Fruit fly (Drosophila melanogaster): ENCODE results near the gene Meltrin.

Gene Meltrin

DNA sequence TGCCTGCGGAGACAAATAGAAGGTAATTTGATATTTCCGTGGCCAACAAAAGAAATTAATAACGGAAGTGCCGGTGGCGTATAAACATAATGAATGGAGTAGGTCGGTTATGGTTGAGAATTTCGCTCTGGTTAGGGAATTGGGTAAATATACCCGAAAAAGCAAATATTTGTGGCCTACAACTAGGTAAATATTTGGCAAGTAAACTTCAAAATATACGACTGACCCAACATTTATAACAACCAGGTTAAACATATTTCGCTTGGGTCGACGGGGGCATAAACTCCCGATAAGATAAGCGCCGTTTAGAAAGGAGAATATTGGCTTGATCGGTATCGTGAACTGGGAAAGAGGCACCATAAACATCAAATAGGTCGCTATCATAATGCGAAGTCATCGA is 26.3 kb downstream of the Meltrin start (continued):
- TF ChIP-seq gsb (GFP tag; IDR thresholded peaks at IDR 0.05), result no peak
- no peak for TF ChIP-seq Ravus (GFP tag; IDR thresholded peaks at IDR 0.05)
- no peak for TF ChIP-seq aop (GFP tag; IDR thresholded peaks at IDR 0.05)
- no peak for TF ChIP-seq row (GFP tag; IDR thresholded peaks at IDR 0.05)
- peak; percentile 27 for TF ChIP-seq CG1529 (GFP tag; optimal IDR thresholded peaks at IDR 0.05)
- no peak for TF ChIP-seq HmgD (GFP tag; optimal IDR thresholded peaks at IDR 0.05)
- TF ChIP-seq Gug (GFP tag; IDR thresholded peaks at IDR 0.05), result no peak
- TF ChIP-seq CG3407 (GFP tag; optimal IDR thresholded peaks at IDR 0.05), result peak; percentile 64
- no peak for TF ChIP-seq CG34224 (GFP tag; IDR thresholded peaks at IDR 0.05; ENCODE audit: partially characterized antibody)
- TF ChIP-seq CG9817 (tag; optimal IDR thresholded peaks at IDR 0.05), result no peak
- TF ChIP-seq toy (GFP tag; IDR thresholded peaks at IDR 0.05), result no peak
- no peak for TF ChIP-seq hb (GFP tag; IDR thresholded peaks at IDR 0.05; ENCODE audit: partially characterized antibody)
- TF ChIP-seq E2f2 (GFP tag; IDR thresholded peaks at IDR 0.05), result 0 out of 2 replicates have a peak, but pooled peaks have one; percentile 17
- no peak for TF ChIP-seq B-H1 (GFP tag; IDR thresholded peaks at IDR 0.05)
- no peak for TF ChIP-seq CG11723 (GFP tag; optimal IDR thresholded peaks at IDR 0.05)
- peak in 1 of 2 experiments; percentile 78 for TF ChIP-seq tll (GFP tag; optimal IDR thresholded peaks at IDR 0.05)
- peak in 1 of 2 experiments; percentile 12 for TF ChIP-seq Eip74EF (GFP tag; optimal IDR thresholded peaks at IDR 0.05)
- peak; percentile 24 for TF ChIP-seq pfk (GFP tag; optimal IDR thresholded peaks at IDR 0.05)
- no peak for TF ChIP-seq CG16779 (GFP tag; IDR thresholded peaks at IDR 0.05)
- TF ChIP-seq CG17829 (tag; optimal IDR thresholded peaks at IDR 0.05), result peak; percentile 63
- TF ChIP-seq gcm (GFP tag; optimal IDR thresholded peaks at IDR 0.05), result peak; percentile 75
- TF ChIP-seq Lim3 (GFP tag; IDR thresholded peaks at IDR 0.05), result no peak
- no peak for TF ChIP-seq Dll (GFP tag; IDR thresholded peaks at IDR 0.05; ENCODE audit: partially characterized antibody)
- TF ChIP-seq CG6765 (GFP tag; optimal IDR thresholded peaks at IDR 0.05), result no peak
- no peak for TF ChIP-seq Dref (GFP tag; IDR thresholded peaks at IDR 0.05)
- TF ChIP-seq Hr39 (optimal IDR thresholded peaks at IDR 0.05), result no peak
- TF ChIP-seq klu (GFP tag; IDR thresholded peaks at IDR 0.05), result no peak
- no peak for TF ChIP-seq knrl (GFP tag; IDR thresholded peaks at IDR 0.05; ENCODE audit: partially characterized antibody)
- 0 out of 3 replicates have a peak, but pooled peaks have one; percentile 13 for TF ChIP-seq gce (GFP tag; IDR thresholded peaks at IDR 0.05)
- no peak for TF ChIP-seq CG14860 (GFP tag; IDR thresholded peaks at IDR 0.05; ENCODE audit: partially characterized antibody)
- TF ChIP-seq Mrtf (GFP tag; IDR thresholded peaks at IDR 0.05), result no peak
- TF ChIP-seq CG17186 (GFP tag; optimal IDR thresholded peaks at IDR 0.05), result no peak
- no peak for TF ChIP-seq Dbx (GFP tag; IDR thresholded peaks at IDR 0.05)
- TF ChIP-seq Lhr (GFP tag; optimal IDR thresholded peaks at IDR 0.05), result peak; percentile 4
- no peak for TF ChIP-seq Atf6 (GFP tag; IDR thresholded peaks at IDR 0.05)
- TF ChIP-seq CG17912 (GFP tag; optimal IDR thresholded peaks at IDR 0.05), result no peak
- no peak for TF ChIP-seq Hr3 (GFP tag; optimal IDR thresholded peaks at IDR 0.05)
- TF ChIP-seq CG8359 (GFP tag; optimal IDR thresholded peaks at IDR 0.05; ENCODE audit: borderline replicate concordance), result peak; percentile 76
- TF ChIP-seq YL-1 (GFP tag; optimal IDR thresholded peaks at IDR 0.05), result peak; percentile 64
- TF ChIP-seq CG3163 (GFP tag; optimal IDR thresholded peaks at IDR 0.05), result no peak
- TF ChIP-seq tin (GFP tag; optimal IDR thresholded peaks at IDR 0.05), result no peak
- TF ChIP-seq ara (GFP tag; IDR thresholded peaks at IDR 0.05), result peak; percentile 27; the same call in 1 of the 2 replicates
- TF ChIP-seq CG5953 (GFP tag; IDR thresholded peaks at IDR 0.05), result no peak
- no peak for TF ChIP-seq CG1602 (GFP tag; optimal IDR thresholded peaks at IDR 0.05)
- TF ChIP-seq CG15696 (tag; optimal IDR thresholded peaks at IDR 0.05), result peak; percentile 97
- TF ChIP-seq CG15514 (GFP tag; optimal IDR thresholded peaks at IDR 0.05), result peak; percentile 2
- TF ChIP-seq D19B (GFP tag; optimal IDR thresholded peaks at IDR 0.05), result no peak
- no peak for TF ChIP-seq sug (tag; optimal IDR thresholded peaks at IDR 0.05)
- no peak for TF ChIP-seq H15 (GFP tag; IDR thresholded peaks at IDR 0.05)
- TF ChIP-seq CG8089 (GFP tag; optimal IDR thresholded peaks at IDR 0.05), result no peak
- peak; percentile 51 for TF ChIP-seq CG4707 (GFP tag; optimal IDR thresholded peaks at IDR 0.05)

Measured in whole organism, embryonic.